Worm (Caenorhabditis elegans) whole organism, young adult: ENCODE data around the gene F53A9.9.

ENCODE experiments used
- attf-6 ChIP-seq: fragments of 200-800 bp; sonication (Bioruptor generic); IDR thresholded peaks from 2 replicates; pipeline ENCODE4 v1.3.6; 2022; ENCODE audit warnings: missing genetic modification reagents, missing genetic modification characterization, missing compliant biosample characterization
- nhr-80 ChIP-seq: sonication (generic microtip); optimal IDR thresholded peaks from 2 replicates; lab custom pipeline; 2016; ENCODE audit warnings: missing genetic modification characterization, missing compliant biosample characterization

- TF ChIP-seq nhr-80 (tag; lab: Kevin White, UChicago) (no peak), attf-6 (no peak)
These were observed 39.0 kb downstream of the F53A9.9 start, which contains the start of gene K09E2.1 for ce11 chrX:8681600-8681999.
